Worm (Caenorhabditis elegans) whole organism, L3 larva: ENCODE data around the gene klp-11.

Experiments
- R02D3.7 ChIP-seq: fragments of 150-350 bp; optimal IDR thresholded peaks from 2 replicates; lab custom pipeline; 2014; ENCODE audit warnings: missing biosample characterization, missing genetic modification characterization
- ZK546.5 ChIP-seq: sonication (generic microtip); optimal IDR thresholded peaks from 2 replicates; lab custom pipeline; 2017; ENCODE audit warnings: missing biosample characterization, missing genetic modification characterization
- aly-2 ChIP-seq: fragments of 150-350 bp; optimal IDR thresholded peaks from 2 replicates; lab custom pipeline; 2014; ENCODE audit warnings: missing biosample characterization, missing genetic modification characterization
- ama-1 ChIP-seq: fragments of 150-350 bp; optimal IDR thresholded peaks from 2 replicates; lab custom pipeline; 2018
- ceh-16 ChIP-seq: sonication (generic microtip); optimal IDR thresholded peaks from 2 replicates; lab custom pipeline; 2017; ENCODE audit warnings: missing biosample characterization, missing genetic modification characterization
- ceh-28 ChIP-seq: fragments of 150-350 bp; optimal IDR thresholded peaks from 2 replicates; lab custom pipeline; 2014; ENCODE audit warnings: missing biosample characterization, missing genetic modification reagents, missing genetic modification characterization
- ceh-82 ChIP-seq: fragments of 150-350 bp; optimal IDR thresholded peaks from 2 replicates; lab custom pipeline; 2014; ENCODE audit warnings: missing biosample characterization, missing genetic modification characterization
- ceh-9 ChIP-seq: sonication (generic microtip); optimal IDR thresholded peaks from 2 replicates; lab custom pipeline; 2018; ENCODE audit warnings: missing biosample characterization, missing genetic modification characterization
- daf-12 ChIP-seq: fragments of 150-350 bp; optimal IDR thresholded peaks from 2 replicates; lab custom pipeline; 2014; ENCODE audit warnings: missing biosample characterization, missing genetic modification reagents, missing genetic modification characterization
- egl-27 ChIP-seq: sonication (generic microtip); optimal IDR thresholded peaks from 4 replicates; lab custom pipeline; 2017; ENCODE audit warnings: missing biosample characterization, missing genetic modification reagents, missing genetic modification characterization
- egl-5 ChIP-seq: fragments of 150-350 bp; optimal IDR thresholded peaks from 2 replicates; lab custom pipeline; 2017; ENCODE audit warnings: missing biosample characterization, missing genetic modification reagents, missing genetic modification characterization, inconsistent platforms
- elt-1 ChIP-seq: fragments of 150-350 bp; optimal IDR thresholded peaks from 2 replicates; lab custom pipeline; 2014; ENCODE audit warnings: missing biosample characterization, missing genetic modification characterization
- elt-2 ChIP-seq: sonication (generic microtip); optimal IDR thresholded peaks from 2 replicates; lab custom pipeline; 2016; ENCODE audit warnings: missing genetic modification reagents, mild to moderate bottlenecking, missing genetic modification characterization, missing compliant biosample characterization
- elt-3 ChIP-seq, 3 experiments: fragments of 150-350 bp in 1 of 3; sonication (generic microtip) in 2 of 3; optimal IDR thresholded peaks; 2 replicates in 2 of 3; 4 replicates in 1 of 3; lab custom pipeline; 2014 to 2017; ENCODE audit warnings: missing biosample characterization in 3 of 3, missing genetic modification characterization in 3 of 3
- eor-1 ChIP-seq, 2 experiments: fragments of 150-350 bp; optimal IDR thresholded peaks; 2 replicates each; lab custom pipeline; 2014 to 2018; ENCODE audit warnings: missing biosample characterization in 2 of 2, missing genetic modification characterization in 2 of 2
- fkh-10 ChIP-seq: sonication (generic microtip); optimal IDR thresholded peaks from 2 replicates; lab custom pipeline; 2017; ENCODE audit warnings: missing biosample characterization, missing genetic modification reagents, missing genetic modification characterization
- fkh-2 ChIP-seq: fragments of 150-350 bp; optimal IDR thresholded peaks from 2 replicates; lab custom pipeline; 2014; ENCODE audit warnings: missing biosample characterization, missing genetic modification reagents, missing genetic modification characterization
- fos-1 ChIP-seq: fragments of 150-350 bp; optimal IDR thresholded peaks from 2 replicates; lab custom pipeline; 2014; ENCODE audit warnings: missing biosample characterization, missing genetic modification characterization
- hmg-11 ChIP-seq: sonication (generic microtip); optimal IDR thresholded peaks from 2 replicates; lab custom pipeline; 2016; ENCODE audit warnings: missing genetic modification characterization, missing compliant biosample characterization
- jun-1 ChIP-seq: fragments of 150-350 bp; optimal IDR thresholded peaks from 2 replicates; lab custom pipeline; 2014; ENCODE audit warnings: missing biosample characterization, missing genetic modification reagents, missing genetic modification characterization
- lin-15B ChIP-seq: fragments of 150-350 bp; optimal IDR thresholded peaks from 2 replicates; lab custom pipeline; 2014; ENCODE audit warnings: missing biosample characterization, missing genetic modification characterization
- lin-39 ChIP-seq: fragments of 150-350 bp; optimal IDR thresholded peaks from 2 replicates; lab custom pipeline; 2018; ENCODE audit warnings: missing biosample characterization, missing genetic modification reagents, missing genetic modification characterization
- lsy-12 ChIP-seq: sonication (generic microtip); optimal IDR thresholded peaks from 2 replicates; lab custom pipeline; 2016; ENCODE audit warnings: mild to moderate bottlenecking, missing genetic modification characterization, missing compliant biosample characterization
- mdl-1 ChIP-seq: fragments of 150-350 bp; optimal IDR thresholded peaks from 2 replicates; lab custom pipeline; 2014; ENCODE audit warnings: missing biosample characterization, missing genetic modification characterization
- mml-1 ChIP-seq: fragments of 150-350 bp; sonication (generic microtip); optimal IDR thresholded peaks from 3 replicates; lab custom pipeline; 2014; ENCODE audit warnings: missing biosample characterization, missing genetic modification characterization
- nfya-1 ChIP-seq: sonication (generic microtip); optimal IDR thresholded peaks from 2 replicates; lab custom pipeline; 2017; ENCODE audit warnings: missing genetic modification characterization, mild to moderate bottlenecking, missing compliant biosample characterization, antibody characterized with exemption, moderate library complexity; ENCODE audit not compliant: insufficient read depth
- nhr-11 ChIP-seq: fragments of 150-350 bp; optimal IDR thresholded peaks from 2 replicates; lab custom pipeline; 2014; ENCODE audit warnings: missing biosample characterization, missing genetic modification characterization
- nhr-12 ChIP-seq: fragments of 150-350 bp; optimal IDR thresholded peaks from 2 replicates; lab custom pipeline; 2014; ENCODE audit warnings: missing biosample characterization, missing genetic modification characterization
- nhr-23 ChIP-seq: fragments of 150-350 bp; optimal IDR thresholded peaks from 2 replicates; lab custom pipeline; 2014; ENCODE audit warnings: missing biosample characterization, missing genetic modification reagents, missing genetic modification characterization
- nhr-237 ChIP-seq: fragments of 150-350 bp; optimal IDR thresholded peaks from 2 replicates; lab custom pipeline; 2014; ENCODE audit warnings: missing biosample characterization, missing genetic modification characterization
- nhr-25 ChIP-seq: sonication (generic microtip); optimal IDR thresholded peaks from 2 replicates; lab custom pipeline; 2017; ENCODE audit warnings: missing biosample characterization, missing genetic modification characterization
- nhr-28 ChIP-seq: fragments of 150-350 bp; optimal IDR thresholded peaks from 2 replicates; lab custom pipeline; 2014; ENCODE audit warnings: missing biosample characterization, missing genetic modification characterization
- nhr-43 ChIP-seq: sonication (generic microtip); optimal IDR thresholded peaks from 2 replicates; lab custom pipeline; 2016; ENCODE audit warnings: mild to moderate bottlenecking, missing genetic modification characterization, missing compliant biosample characterization; ENCODE audit not compliant: poor library complexity, severe bottlenecking
- nhr-67 ChIP-seq: fragments of 150-350 bp; optimal IDR thresholded peaks from 2 replicates; lab custom pipeline; 2014; ENCODE audit warnings: missing biosample characterization, missing genetic modification characterization
- nhr-76 ChIP-seq: fragments of 150-350 bp; sonication (generic microtip); optimal IDR thresholded peaks from 5 replicates; lab custom pipeline; 2014; ENCODE audit warnings: missing biosample characterization, missing genetic modification characterization
- nhr-77 ChIP-seq: fragments of 150-350 bp; optimal IDR thresholded peaks from 2 replicates; lab custom pipeline; 2014; ENCODE audit warnings: missing biosample characterization, missing genetic modification characterization
- pha-4 ChIP-seq: fragments of 150-350 bp; optimal IDR thresholded peaks from 2 replicates; lab custom pipeline; 2014; ENCODE audit warnings: missing biosample characterization, missing genetic modification reagents, missing genetic modification characterization
- pqm-1 ChIP-seq: fragments of 150-350 bp; optimal IDR thresholded peaks from 2 replicates; lab custom pipeline; 2017; ENCODE audit warnings: missing biosample characterization, missing genetic modification characterization, inconsistent platforms
- sea-2 ChIP-seq: fragments of 150-350 bp; sonication (generic microtip); optimal IDR thresholded peaks from 4 replicates; lab custom pipeline; 2014; ENCODE audit warnings: missing biosample characterization, missing genetic modification reagents, missing genetic modification characterization
- skn-1 ChIP-seq: fragments of 150-350 bp; optimal IDR thresholded peaks from 2 replicates; lab custom pipeline; 2014; ENCODE audit warnings: missing biosample characterization, missing genetic modification characterization
- snpc-4 ChIP-seq: fragments of 150-350 bp; optimal IDR thresholded peaks from 2 replicates; lab custom pipeline; 2014; ENCODE audit warnings: missing biosample characterization, missing genetic modification characterization
- tbx-2 ChIP-seq: sonication (generic microtip); optimal IDR thresholded peaks from 2 replicates; lab custom pipeline; 2016; ENCODE audit warnings: mild to moderate bottlenecking, missing genetic modification characterization, missing compliant biosample characterization
- unc-39 ChIP-seq: sonication (generic microtip); optimal IDR thresholded peaks from 4 replicates; lab custom pipeline; 2017; ENCODE audit warnings: missing biosample characterization, missing genetic modification characterization
- unc-62 ChIP-seq: fragments of 150-350 bp; sonication (generic microtip); optimal IDR thresholded peaks from 4 replicates; lab custom pipeline; 2014; ENCODE audit warnings: missing biosample characterization, missing genetic modification reagents, missing genetic modification characterization
- zag-1 ChIP-seq: fragments of 150-350 bp; optimal IDR thresholded peaks from 2 replicates; lab custom pipeline; 2014; ENCODE audit warnings: missing biosample characterization, missing genetic modification characterization
- ztf-11 ChIP-seq: fragments of 150-350 bp; optimal IDR thresholded peaks from 2 replicates; lab custom pipeline; 2014; ENCODE audit warnings: missing biosample characterization, missing genetic modification characterization
- ztf-4 ChIP-seq: fragments of 150-350 bp; optimal IDR thresholded peaks from 2 replicates; lab custom pipeline; 2014; ENCODE audit warnings: missing biosample characterization, missing genetic modification characterization

Gene klp-11

ce11 chrIV:8793223-8793622, 31.4 kb upstream of the klp-11 start:
- TF ChIP-seq elt-1 (tag; lab: Kevin White, UChicago) (peak; percentile 37), lin-39 (tag; lab: Kevin White, UChicago) (no peak), ztf-11 (tag; lab: Kevin White, UChicago) (no peak), nhr-237 (tag; lab: Kevin White, UChicago) (no peak), nhr-77 (tag; lab: Kevin White, UChicago) (no peak), unc-62 (peak; percentile 8), nhr-11 (tag; lab: Kevin White, UChicago) (no peak), nhr-25 (peak; percentile 77), aly-2 (tag; lab: Kevin White, UChicago) (no peak), eor-1 (tag; optimal IDR thresholded peaks at IDR 0.05; lab: Kevin White, UChicago) (no peak), ztf-4 (tag; lab: Kevin White, UChicago) (no peak), hmg-11 (tag; lab: Kevin White, UChicago) (peak; percentile 8), zag-1 (no peak), fos-1 (no peak), elt-3 (tag; optimal IDR thresholded peaks at IDR 0.05; lab: Kevin White, UChicago) (peak; percentile 37 to 99 (median 61)), egl-27 (tag; lab: Kevin White, UChicago) (peak; percentile 40), ZK546.5 (tag; lab: Kevin White, UChicago) (no peak), ceh-28 (tag; lab: Kevin White, UChicago) (peak; percentile 3), ama-1 (lab: Kevin White, UChicago) (peak; percentile 69), snpc-4 (tag; lab: Kevin White, UChicago) (no peak), egl-5 (tag; lab: Kevin White, UChicago) (no peak), elt-2 (tag; lab: Kevin White, UChicago) (peak; percentile 70), ceh-82 (tag; lab: Kevin White, UChicago) (no peak), nhr-43 (tag; lab: Kevin White, UChicago) (peak; percentile 63), nhr-67 (tag; lab: Kevin White, UChicago) (no peak), R02D3.7 (tag; lab: Kevin White, UChicago) (no peak), nhr-12 (tag; lab: Kevin White, UChicago) (no peak), nhr-23 (tag; lab: Kevin White, UChicago) (peak; percentile 93), skn-1 (tag; lab: Kevin White, UChicago) (no peak), pha-4 (no peak), fkh-10 (GFP tag; lab: Kevin White, UChicago) (no peak), unc-39 (tag; lab: Kevin White, UChicago) (no peak), pqm-1 (tag; lab: Kevin White, UChicago) (peak; percentile 24), mdl-1 (tag; lab: Kevin White, UChicago) (no peak), lin-15B (tag; lab: Kevin White, UChicago) (no peak), ceh-16 (tag; lab: Kevin White, UChicago) (no peak), jun-1 (tag; lab: Kevin White, UChicago) (peak; percentile 24), daf-12 (tag; lab: Kevin White, UChicago) (peak; percentile 52), mml-1 (tag; lab: Kevin White, UChicago) (no peak), ceh-9 (tag; lab: Kevin White, UChicago) (no peak), lsy-12 (tag; lab: Kevin White, UChicago) (peak; percentile 11), nhr-28 (no peak), sea-2 (GFP tag; lab: Kevin White, UChicago) (no peak), tbx-2 (tag; lab: Kevin White, UChicago) (no peak), nfya-1 (tag; lab: Kevin White, UChicago) (peak; percentile 5), nhr-76 (tag; lab: Kevin White, UChicago) (no peak), fkh-2 (no peak)
